Worm (Caenorhabditis elegans) whole organism, L4 larva: ENCODE data around the gene acbp-4.
A peak's percentile ranks its signal among the peaks of the same experiment; 100 is the strongest.

ENCODE experiments used
- dmd-6 ChIP-seq: fragments of 200-800 bp; sonication (Bioruptor generic); IDR thresholded peaks from 2 replicates; pipeline ENCODE4 v1.3.6; 2022; ENCODE audit warnings: missing genetic modification reagents, missing genetic modification characterization, missing compliant biosample characterization
- fkh-10 ChIP-seq: fragments of 150-350 bp; optimal IDR thresholded peaks from 2 replicates; lab custom pipeline; 2014; ENCODE audit warnings: missing biosample characterization, missing genetic modification reagents, missing genetic modification characterization
- lin-29 ChIP-seq: fragments of 200-800 bp; sonication (Bioruptor generic); IDR thresholded peaks from 2 replicates; pipeline ENCODE4 v1.3.6; 2022; ENCODE audit warnings: missing genetic modification reagents, missing genetic modification characterization, missing compliant biosample characterization

ce11 chrIII:7358627-7359026 is 49.7 kb upstream of the acbp-4 start:
- TF ChIP-seq dmd-6 (peak; percentile 51; the same call in 1 of the 2 replicates), fkh-10 (no peak), lin-29 (GFP tag; lab: Robert Waterston, UW) (no peak)
